Worm (Caenorhabditis elegans) whole organism, L3 larva: ENCODE data around the gene F56C3.3.

ENCODE experiments used
- R02D3.7 ChIP-seq: fragments of 150-350 bp; optimal IDR thresholded peaks from 2 replicates; lab custom pipeline; 2014; ENCODE audit warnings: missing biosample characterization, missing genetic modification characterization
- aly-2 ChIP-seq: fragments of 150-350 bp; optimal IDR thresholded peaks from 2 replicates; lab custom pipeline; 2014; ENCODE audit warnings: missing biosample characterization, missing genetic modification characterization
- ceh-16 ChIP-seq: sonication (generic microtip); optimal IDR thresholded peaks from 2 replicates; lab custom pipeline; 2017; ENCODE audit warnings: missing biosample characterization, missing genetic modification characterization
- elt-1 ChIP-seq: fragments of 150-350 bp; optimal IDR thresholded peaks from 2 replicates; lab custom pipeline; 2014; ENCODE audit warnings: missing biosample characterization, missing genetic modification characterization
- mdl-1 ChIP-seq: fragments of 150-350 bp; optimal IDR thresholded peaks from 2 replicates; lab custom pipeline; 2014; ENCODE audit warnings: missing biosample characterization, missing genetic modification characterization
- nhr-25 ChIP-seq: sonication (generic microtip); optimal IDR thresholded peaks from 2 replicates; lab custom pipeline; 2017; ENCODE audit warnings: missing biosample characterization, missing genetic modification characterization
- pha-4 ChIP-seq: fragments of 150-350 bp; optimal IDR thresholded peaks from 2 replicates; lab custom pipeline; 2014; ENCODE audit warnings: missing biosample characterization, missing genetic modification reagents, missing genetic modification characterization
- sea-2 ChIP-seq: fragments of 150-350 bp; sonication (generic microtip); optimal IDR thresholded peaks from 4 replicates; lab custom pipeline; 2014; ENCODE audit warnings: missing biosample characterization, missing genetic modification reagents, missing genetic modification characterization
- tbx-2 ChIP-seq: sonication (generic microtip); optimal IDR thresholded peaks from 2 replicates; lab custom pipeline; 2016; ENCODE audit warnings: mild to moderate bottlenecking, missing genetic modification characterization, missing compliant biosample characterization
- unc-62 ChIP-seq: fragments of 150-350 bp; sonication (generic microtip); optimal IDR thresholded peaks from 4 replicates; lab custom pipeline; 2014; ENCODE audit warnings: missing biosample characterization, missing genetic modification reagents, missing genetic modification characterization
- ztf-11 ChIP-seq: fragments of 150-350 bp; optimal IDR thresholded peaks from 2 replicates; lab custom pipeline; 2014; ENCODE audit warnings: missing biosample characterization, missing genetic modification characterization

DNA sequence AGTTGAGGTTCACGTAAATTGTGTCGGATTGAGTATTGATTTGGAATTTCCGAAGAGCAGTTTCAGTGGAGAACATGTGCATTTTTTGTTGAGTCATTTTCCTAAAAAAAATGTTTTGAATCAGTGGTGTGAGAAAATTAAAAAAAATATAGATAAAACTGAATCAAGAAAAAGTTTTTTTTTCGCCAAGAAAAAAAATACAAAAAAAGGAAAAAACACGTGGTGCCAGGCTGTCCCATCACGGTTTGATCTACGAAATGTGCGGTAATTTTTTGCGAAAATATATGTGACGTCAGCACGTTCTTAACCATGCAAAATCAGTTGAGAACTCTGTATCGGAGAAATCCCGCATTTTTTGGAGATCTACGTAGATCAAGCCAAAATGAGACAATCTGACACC lies 35.7 kb upstream of the F56C3.3 start, which contains the start of gene F56C3.9:
- no peak for TF ChIP-seq pha-4 (tag; lab: Kevin White, UChicago)
- TF ChIP-seq aly-2: no peak
- TF ChIP-seq sea-2: no peak
- no peak for TF ChIP-seq ztf-11 (tag; lab: Kevin White, UChicago)
- TF ChIP-seq ceh-16: no peak
- no peak for TF ChIP-seq elt-1
- TF ChIP-seq tbx-2 (tag; lab: Kevin White, UChicago): no peak
- TF ChIP-seq nhr-25 (tag; lab: Kevin White, UChicago): no peak
- no peak for TF ChIP-seq unc-62 (GFP tag; lab: Kevin White, UChicago)
- no peak for TF ChIP-seq mdl-1 (tag; lab: Kevin White, UChicago)
- TF ChIP-seq R02D3.7 (tag; lab: Kevin White, UChicago): no peak
